Fruit fly (Drosophila melanogaster) whole organism, embryonic: ENCODE results near the gene JMJD5.

Source experiments
- Awh ChIP-seq: fragments of 200-800 bp; sonication (Bioruptor generic); IDR thresholded peaks from 2 replicates; pipeline ENCODE4, ENCODE4 v1.3.6; 2022; ENCODE audit warnings: missing biosample characterization, missing genetic modification characterization
- CG1024 ChIP-seq: fragments of 200-800 bp; sonication (Bioruptor generic); IDR thresholded peaks from 2 replicates; pipeline ENCODE4 v1.3.6; 2022; ENCODE audit warnings: missing biosample characterization, missing genetic modification characterization
- CG10321 ChIP-seq: fragments of 200-800 bp; sonication (Bioruptor generic); IDR thresholded peaks from 2 replicates; pipeline ENCODE4 v1.3.6; 2022; ENCODE audit warnings: missing biosample characterization, missing genetic modification characterization
- CG11398 ChIP-seq: fragments of 200-800 bp; sonication (Bioruptor generic); optimal IDR thresholded peaks from 2 replicates; lab custom pipeline; 2016; ENCODE audit warnings: missing biosample characterization, missing genetic modification characterization
- CG13775 ChIP-seq: fragments of 200-800 bp; sonication (Bioruptor generic); optimal IDR thresholded peaks from 3 replicates; lab custom pipeline; 2017; ENCODE audit warnings: missing biosample characterization, mild to moderate bottlenecking, missing genetic modification characterization
- CG14050 ChIP-seq: fragments of 200-800 bp; sonication (Bioruptor generic); IDR thresholded peaks from 3 replicates; pipeline ENCODE4 v1.3.6; 2022; ENCODE audit warnings: missing biosample characterization, missing genetic modification characterization
- CG15514 ChIP-seq: fragments of 200-800 bp; sonication (Bioruptor generic); optimal IDR thresholded peaks from 3 replicates; lab custom pipeline; 2017; ENCODE audit warnings: missing biosample characterization, missing genetic modification characterization, mild to moderate bottlenecking, moderate library complexity, missing genetic modification reagents
- CG1832 ChIP-seq: fragments of 200-800 bp; sonication (Bioruptor generic); optimal IDR thresholded peaks from 2 replicates; lab custom pipeline; 2017; ENCODE audit warnings: missing biosample characterization, mild to moderate bottlenecking, missing genetic modification characterization, inconsistent platforms
- CG30020 ChIP-seq: fragments of 200-800 bp; optimal IDR thresholded peaks from 2 replicates; lab custom pipeline; 2019; ENCODE audit warnings: missing biosample characterization, mild to moderate bottlenecking, missing genetic modification characterization, moderate library complexity
- CG30403 ChIP-seq: fragments of 200-800 bp; sonication (Bioruptor generic); optimal IDR thresholded peaks from 3 replicates; lab custom pipeline; 2016; ENCODE audit warnings: missing biosample characterization, missing genetic modification characterization
- CG3281 ChIP-seq: fragments of 200-800 bp; sonication (Bioruptor generic); optimal IDR thresholded peaks from 3 replicates; lab custom pipeline; 2017; ENCODE audit warnings: missing biosample characterization, mild to moderate bottlenecking, missing genetic modification characterization
- CG3838 ChIP-seq: fragments of 200-800 bp; sonication (Bioruptor generic); optimal IDR thresholded peaks from 3 replicates; lab custom pipeline; 2016; ENCODE audit warnings: missing biosample characterization, missing genetic modification characterization
- CG3847 ChIP-seq: fragments of 200-800 bp; sonication (Bioruptor generic); IDR thresholded peaks from 2 replicates; pipeline ENCODE4 v1.3.6; 2022; ENCODE audit warnings: missing biosample characterization, missing genetic modification characterization
- CG3995 ChIP-seq: fragments of 200-800 bp; sonication (Bioruptor generic); optimal IDR thresholded peaks from 3 replicates; lab custom pipeline; 2016; ENCODE audit warnings: missing biosample characterization, missing genetic modification characterization
- CG4282 ChIP-seq: fragments of 200-800 bp; sonication (Bioruptor generic); optimal IDR thresholded peaks from 2 replicates; lab custom pipeline; 2016; ENCODE audit warnings: missing biosample characterization, missing genetic modification characterization
- CG4730 ChIP-seq: fragments of 200-800 bp; sonication (Bioruptor generic); IDR thresholded peaks from 2 replicates; pipeline ENCODE4 v1.3.6; 2022; ENCODE audit warnings: missing biosample characterization, missing genetic modification characterization
- CG7372 ChIP-seq: fragments of 200-800 bp; sonication (Bioruptor generic); IDR thresholded peaks from 2 replicates; pipeline ENCODE4 v1.3.6; 2022; ENCODE audit warnings: missing biosample characterization, missing genetic modification characterization
- CG9727 ChIP-seq: fragments of 200-800 bp; sonication (Bioruptor generic); optimal IDR thresholded peaks from 3 replicates; lab custom pipeline; 2017; ENCODE audit warnings: missing biosample characterization, mild to moderate bottlenecking, missing genetic modification characterization
- D19B ChIP-seq: fragments of 200-800 bp; sonication (Bioruptor generic); optimal IDR thresholded peaks from 2 replicates; lab custom pipeline; 2017; ENCODE audit warnings: missing biosample characterization, mild to moderate bottlenecking, missing genetic modification characterization
- Drgx ChIP-seq: fragments of 200-800 bp; sonication (Bioruptor generic); IDR thresholded peaks from 2 replicates; pipeline ENCODE4 v1.3.6; 2022; ENCODE audit warnings: missing biosample characterization, missing genetic modification characterization
- HmgD ChIP-seq: fragments of 200-800 bp; sonication (Bioruptor generic); optimal IDR thresholded peaks from 3 replicates; lab custom pipeline; 2016; ENCODE audit warnings: missing biosample characterization, missing genetic modification characterization
- Hmr ChIP-seq: fragments of 200-800 bp; sonication (Bioruptor generic); optimal IDR thresholded peaks from 3 replicates; lab custom pipeline; 2017; ENCODE audit warnings: mild to moderate bottlenecking, missing biosample characterization, missing genetic modification reagents, missing genetic modification characterization
- Lhr ChIP-seq: fragments of 200-800 bp; sonication (Bioruptor generic); optimal IDR thresholded peaks from 3 replicates; lab custom pipeline; 2017; ENCODE audit warnings: mild to moderate bottlenecking, missing biosample characterization, missing genetic modification reagents, missing genetic modification characterization
- Mrtf ChIP-seq: fragments of 200-800 bp; sonication (Bioruptor generic); IDR thresholded peaks from 3 replicates; pipeline ENCODE4 v1.3.6; 2022; ENCODE audit warnings: missing biosample characterization, missing genetic modification characterization
- Optix ChIP-seq: fragments of 200-800 bp; sonication (Bioruptor generic); IDR thresholded peaks from 3 replicates; pipeline ENCODE4 v1.3.6; 2022; ENCODE audit warnings: missing biosample characterization, missing genetic modification characterization
- Pdp1 ChIP-seq, 2 experiments: fragments of 200-800 bp; sonication (Bioruptor generic); optimal IDR thresholded peaks; 3 replicates each; lab custom pipeline; 2016; ENCODE audit warnings: missing biosample characterization in 2 of 2, missing genetic modification characterization in 2 of 2, mild to moderate bottlenecking in 1 of 2, moderate library complexity in 1 of 2
- Scr ChIP-seq: fragments of 200-800 bp; sonication (Bioruptor generic); IDR thresholded peaks from 2 replicates; pipeline ENCODE4 v1.3.6; 2022; ENCODE audit warnings: missing biosample characterization, missing genetic modification characterization; ENCODE audit not compliant: partially characterized antibody
- Six4 ChIP-seq: fragments of 200-800 bp; sonication (Bioruptor generic); optimal IDR thresholded peaks from 2 replicates; lab custom pipeline; 2016; ENCODE audit warnings: missing biosample characterization, missing genetic modification characterization
- Sry-δ ChIP-seq: fragments of 200-800 bp; sonication (Bioruptor generic); optimal IDR thresholded peaks from 2 replicates; lab custom pipeline; 2016; ENCODE audit warnings: missing biosample characterization, missing genetic modification characterization
- Vsx1 ChIP-seq: fragments of 200-800 bp; sonication (Bioruptor generic); optimal IDR thresholded peaks from 2 replicates; lab custom pipeline; 2017; ENCODE audit warnings: missing biosample characterization, mild to moderate bottlenecking, missing genetic modification characterization, missing genetic modification reagents
- abd-A ChIP-seq: fragments of 200-800 bp; sonication (Bioruptor generic); optimal IDR thresholded peaks from 3 replicates; lab custom pipeline; 2019; ENCODE audit warnings: missing biosample characterization, mild to moderate bottlenecking, missing genetic modification characterization, moderate library complexity
- al ChIP-seq: fragments of 200-800 bp; sonication (Bioruptor generic); IDR thresholded peaks from 2 replicates; pipeline ENCODE4 v1.3.6; 2022; ENCODE audit warnings: missing biosample characterization, missing genetic modification characterization
- ci ChIP-seq: fragments of 200-800 bp; sonication (Bioruptor generic); IDR thresholded peaks from 3 replicates; pipeline ENCODE4 v1.3.6; 2022; ENCODE audit warnings: missing biosample characterization, missing genetic modification characterization
- gcm ChIP-seq: fragments of 200-800 bp; sonication (Bioruptor generic); optimal IDR thresholded peaks from 2 replicates; lab custom pipeline; 2019; ENCODE audit warnings: missing biosample characterization, mild to moderate bottlenecking, missing genetic modification characterization, moderate library complexity
- grn ChIP-seq: fragments of 200-800 bp; sonication (Bioruptor generic); optimal IDR thresholded peaks from 3 replicates; lab custom pipeline; 2017; ENCODE audit warnings: missing biosample characterization, missing genetic modification characterization
- hbn ChIP-seq: fragments of 200-800 bp; sonication (Bioruptor generic); IDR thresholded peaks from 2 replicates; pipeline ENCODE4 v1.3.6; 2022; ENCODE audit warnings: missing biosample characterization, missing genetic modification characterization; ENCODE audit not compliant: partially characterized antibody
- klu ChIP-seq: fragments of 200-800 bp; sonication (Bioruptor generic); IDR thresholded peaks from 2 replicates; pipeline ENCODE4 v1.3.6; 2022; ENCODE audit warnings: missing biosample characterization, missing genetic modification characterization
- knrl ChIP-seq: fragments of 200-800 bp; sonication (Bioruptor generic); IDR thresholded peaks from 3 replicates; pipeline ENCODE4 v1.3.6; 2022; ENCODE audit warnings: missing biosample characterization, missing genetic modification characterization; ENCODE audit not compliant: partially characterized antibody
- lbe ChIP-seq: fragments of 200-800 bp; sonication (Bioruptor generic); optimal IDR thresholded peaks from 2 replicates; lab custom pipeline; 2016; ENCODE audit warnings: missing biosample characterization, mild to moderate bottlenecking, missing genetic modification characterization
- lola ChIP-seq, 3 experiments: fragments of >200 bp in 2 of 3; fragments of 200-800 bp in 1 of 3; sonication (Bioruptor generic) in 1 of 3; optimal IDR thresholded peaks; 2 replicates each; lab custom pipeline; 2017 to 2019; ENCODE audit warnings: missing biosample characterization in 3 of 3, missing genetic modification characterization in 3 of 3, mild to moderate bottlenecking in 1 of 3, moderate library complexity in 1 of 3
- nom ChIP-seq: fragments of 200-800 bp; sonication (Bioruptor generic); optimal IDR thresholded peaks from 2 replicates; lab custom pipeline; 2017; ENCODE audit warnings: missing biosample characterization, missing genetic modification characterization, mild to moderate bottlenecking, moderate library complexity, missing genetic modification reagents
- onecut ChIP-seq: fragments of 200-800 bp; sonication (Bioruptor generic); IDR thresholded peaks from 2 replicates; pipeline ENCODE4 v1.3.6; 2022; ENCODE audit warnings: missing biosample characterization, missing genetic modification characterization
- sc ChIP-seq, 3 experiments: fragments of >200 bp in 2 of 3; fragments of 200-800 bp in 1 of 3; sonication (Bioruptor generic) in 1 of 3; optimal IDR thresholded peaks; 2 replicates in 2 of 3; 3 replicates in 1 of 3; lab custom pipeline; 2017; ENCODE audit warnings: mild to moderate bottlenecking in 1 of 3, missing biosample characterization in 1 of 3, missing genetic modification characterization in 1 of 3, missing genetic modification reagents in 1 of 3
- slou ChIP-seq: fragments of 200-800 bp; sonication (Bioruptor generic); optimal IDR thresholded peaks from 3 replicates; lab custom pipeline; 2016; ENCODE audit warnings: missing biosample characterization, missing genetic modification characterization
- stwl ChIP-seq: fragments of 200-800 bp; sonication (Bioruptor generic); optimal IDR thresholded peaks from 3 replicates; lab custom pipeline; 2018; ENCODE audit warnings: missing biosample characterization, mild to moderate bottlenecking, missing genetic modification characterization, moderate library complexity
- sug ChIP-seq: fragments of 200-800 bp; optimal IDR thresholded peaks from 2 replicates; lab custom pipeline; 2019; ENCODE audit warnings: missing biosample characterization, mild to moderate bottlenecking, missing genetic modification characterization, moderate library complexity
- tap ChIP-seq: fragments of 200-800 bp; optimal IDR thresholded peaks from 3 replicates; lab custom pipeline; 2019; ENCODE audit warnings: missing biosample characterization, mild to moderate bottlenecking, missing genetic modification characterization, moderate library complexity
- trh ChIP-seq: fragments of 200-800 bp; sonication (Bioruptor generic); optimal IDR thresholded peaks from 2 replicates; lab custom pipeline; 2016; ENCODE audit warnings: missing biosample characterization, missing genetic modification characterization
- wor ChIP-seq: fragments of 200-800 bp; sonication (Bioruptor generic); IDR thresholded peaks from 2 replicates; pipeline ENCODE4 v1.3.6; 2022; ENCODE audit warnings: missing biosample characterization, missing genetic modification characterization

Gene JMJD5

dm6 chr3L:887423-888097 lies 46.4 kb upstream of the JMJD5 start (continued):
- TF ChIP-seq Hmr (GFP tag; lab: Kevin White, UChicago) (peak; percentile 29), Optix (GFP tag; lab: Robert Waterston, UW) (no peak), CG15514 (no peak), onecut (no peak), CG3995 (GFP tag; lab: Kevin White, UChicago) (no peak), Vsx1 (GFP tag; lab: Kevin White, UChicago) (peak; percentile 50), ci (GFP tag; lab: Robert Waterston, UW) (0 out of 3 replicates have a peak, but pooled peaks have one; percentile 17), knrl (GFP tag; lab: Robert Waterston, UW) (no peak), Sry-δ (no peak), D19B (GFP tag; lab: Kevin White, UChicago) (no peak), gcm (peak; percentile 71), wor (GFP tag; lab: Robert Waterston, UW) (no peak), Six4 (GFP tag; lab: Kevin White, UChicago) (no peak), CG1024 (GFP tag; lab: Robert Waterston, UW) (no peak), CG1832 (no peak), trh (no peak), stwl (tag; lab: Kevin White, UChicago) (no peak), al (no peak), lbe (no peak), CG30020 (tag; lab: Kevin White, UChicago) (no peak), CG4730 (GFP tag; lab: Robert Waterston, UW) (no peak), sug (peak; percentile 84), hbn (no peak), CG7372 (no peak), CG11398 (no peak), Mrtf (GFP tag; lab: Robert Waterston, UW) (no peak), CG13775 (GFP tag; lab: Kevin White, UChicago) (no peak), CG3838 (GFP tag; lab: Kevin White, UChicago) (no peak), tap (tag; lab: Kevin White, UChicago) (peak; percentile 25), CG3281 (GFP tag; lab: Kevin White, UChicago) (no peak), lola (GFP tag; optimal IDR thresholded peaks at IDR 0.05; lab: Kevin White, UChicago) (no peak), klu (GFP tag; lab: Robert Waterston, UW) (no peak), abd-A (tag; lab: Kevin White, UChicago) (no peak), CG9727 (GFP tag; lab: Kevin White, UChicago) (peak; percentile 34), sc (optimal IDR thresholded peaks at IDR 0.05; lab: Kevin White, UChicago) (no peak), sc (GFP tag; optimal IDR thresholded peaks at IDR 0.05; lab: Kevin White, UChicago) (no peak), CG4282 (GFP tag; lab: Kevin White, UChicago) (no peak), Lhr (GFP tag; lab: Kevin White, UChicago) (no peak), Pdp1 (GFP tag; optimal IDR thresholded peaks at IDR 0.05; lab: Kevin White, UChicago) (peak in 1 of 2 experiments; percentile 55), CG10321 (GFP tag; lab: Robert Waterston, UW) (no peak), Awh (no peak), HmgD (no peak), CG30403 (GFP tag; lab: Kevin White, UChicago) (no peak), CG14050 (GFP tag; lab: Robert Waterston, UW) (no peak), grn (GFP tag; lab: Kevin White, UChicago) (peak; percentile 85), nom (GFP tag; lab: Kevin White, UChicago) (peak; percentile 16), Scr (no peak), slou (GFP tag; lab: Kevin White, UChicago) (no peak), Drgx (GFP tag; lab: Robert Waterston, UW) (no peak), CG3847 (GFP tag; lab: Robert Waterston, UW) (no peak)
